Worm (Caenorhabditis elegans): ENCODE data around the gene ZC518.8.

The ZC518.8 gene

ce11 chrIV:12334142-12334541 lies 27.6 kb downstream of the ZC518.8 start:
- TF ChIP-seq nhr-102 (tag; optimal IDR thresholded peaks at IDR 0.05) (no peak), dve-1 (tag; optimal IDR thresholded peaks at IDR 0.05; ENCODE audit: insufficient read depth) (peak; percentile 17), nhr-76 (tag; optimal IDR thresholded peaks at IDR 0.05) (no peak), dmd-6 (GFP tag; IDR thresholded peaks at IDR 0.05) (peak; percentile 42; the same call in 1 of the 2 replicates), spr-3 (GFP tag; optimal IDR thresholded peaks at IDR 0.05) (no peak), ceh-62 (tag; optimal IDR thresholded peaks at IDR 0.05) (no peak), skn-1 (tag; optimal IDR thresholded peaks at IDR 0.05) (no peak), hlh-30 (tag; optimal IDR thresholded peaks at IDR 0.05; ENCODE audit: insufficient read depth) (no peak), R02D3.7 (tag; optimal IDR thresholded peaks at IDR 0.05) (no peak), T20F7.1 (GFP tag; optimal IDR thresholded peaks at IDR 0.05) (no peak), madf-5 (GFP tag; IDR thresholded peaks at IDR 0.05) (peak in 1 of 2 experiments; percentile 61; a peak in 1 of 4 replicates), zfp-2 (tag; optimal IDR thresholded peaks at IDR 0.05) (no peak), nhr-111 (GFP tag; optimal IDR thresholded peaks at IDR 0.05) (no peak), mep-1 (tag; optimal IDR thresholded peaks at IDR 0.05) (no peak), F10B5.3 (tag; optimal IDR thresholded peaks at IDR 0.05) (no peak), lin-39 (tag; optimal IDR thresholded peaks at IDR 0.05) (no peak), fkh-10 (GFP tag; optimal IDR thresholded peaks at IDR 0.05) (no peak), mdl-1 (tag; optimal IDR thresholded peaks at IDR 0.05) (no peak), nhr-28 (tag; optimal IDR thresholded peaks at IDR 0.05) (peak; percentile 18), ceh-44 (GFP tag; IDR thresholded peaks at IDR 0.05) (no peak), unc-39 (tag; optimal IDR thresholded peaks at IDR 0.05) (no peak), Y105C5A.15 (GFP tag; IDR thresholded peaks at IDR 0.05) (no peak), Y48G9A.11 (GFP tag; IDR thresholded peaks at IDR 0.05) (no peak), nhr-48 (tag; optimal IDR thresholded peaks at IDR 0.05) (no peak), pha-4 (GFP tag; IDR thresholded peaks at IDR 0.05) (no peak), pha-4 (tag; optimal IDR thresholded peaks at IDR 0.05) (no peak), zfp-3 (GFP tag; conservative IDR thresholded peaks at IDR 0.05) (no peak), aly-2 (tag; optimal IDR thresholded peaks at IDR 0.05) (no peak), daf-12 (tag; optimal IDR thresholded peaks at IDR 0.05) (no peak), ztf-7 (tag; optimal IDR thresholded peaks at IDR 0.05) (no peak), D1046.2 (GFP tag; IDR thresholded peaks at IDR 0.05) (no peak)

- peak; percentile 37 for TF ChIP-seq mes-2 (tag; optimal IDR thresholded peaks at IDR 0.05; ENCODE audit: poor library complexity, severe bottlenecking)
- no peak for TF ChIP-seq F44E2.7 (GFP tag; IDR thresholded peaks at IDR 0.05)
- no peak for TF ChIP-seq nhr-10 (tag; optimal IDR thresholded peaks at IDR 0.05)
- no peak for TF ChIP-seq dmd-6 (GFP tag; IDR thresholded peaks at IDR 0.05)
- peak; percentile 42 for TF ChIP-seq lin-38 (GFP tag; IDR thresholded peaks at IDR 0.05)
- peak; percentile 29 for TF ChIP-seq ama-1 (optimal IDR thresholded peaks at IDR 0.05)
- TF ChIP-seq lin-15B (tag; optimal IDR thresholded peaks at IDR 0.05), result no peak
- no peak for TF ChIP-seq daf-12 (tag; optimal IDR thresholded peaks at IDR 0.05)
- TF ChIP-seq hlh-11 (tag; optimal IDR thresholded peaks at IDR 0.05), result no peak
- no peak for TF ChIP-seq aly-2 (tag; optimal IDR thresholded peaks at IDR 0.05)
- no peak for TF ChIP-seq tra-1 (GFP tag; IDR thresholded peaks at IDR 0.05)
- no peak for TF ChIP-seq lin-29 (GFP tag; IDR thresholded peaks at IDR 0.05)
- no peak for TF ChIP-seq vab-7 (GFP tag; IDR thresholded peaks at IDR 0.05)
- TF ChIP-seq Y75B8A.6 (GFP tag; IDR thresholded peaks at IDR 0.05), result no peak
- TF ChIP-seq rbr-2 (tag; optimal IDR thresholded peaks at IDR 0.05), result no peak
- TF ChIP-seq ztf-11 (tag; optimal IDR thresholded peaks at IDR 0.05), result no peak
- TF ChIP-seq ZK546.5 (tag; optimal IDR thresholded peaks at IDR 0.05), result no peak
- TF ChIP-seq T20F7.1 (GFP tag; optimal IDR thresholded peaks at IDR 0.05), result no peak
- no peak for TF ChIP-seq jun-1 (tag; optimal IDR thresholded peaks at IDR 0.05)
- peak; percentile 58 for TF ChIP-seq nhr-28 (tag; optimal IDR thresholded peaks at IDR 0.05)
- TF ChIP-seq snpc-1.2 (GFP tag; IDR thresholded peaks at IDR 0.05), result no peak
- TF ChIP-seq Y48G9A.11 (GFP tag; IDR thresholded peaks at IDR 0.05), result no peak
- TF ChIP-seq unc-39 (tag; optimal IDR thresholded peaks at IDR 0.05), result no peak
- no peak for TF ChIP-seq snpc-4 (tag; optimal IDR thresholded peaks at IDR 0.05)
- TF ChIP-seq daf-19 (GFP tag; conservative IDR thresholded peaks at IDR 0.05), result no peak
- TF ChIP-seq nhr-102 (tag; optimal IDR thresholded peaks at IDR 0.05), result no peak
- no peak for TF ChIP-seq sdz-12 (GFP tag; optimal IDR thresholded peaks at IDR 0.05)
- TF ChIP-seq dpl-1 (GFP tag; optimal IDR thresholded peaks at IDR 0.05), result peak; percentile 13
- peak; percentile 51 for TF ChIP-seq mep-1 (tag; optimal IDR thresholded peaks at IDR 0.05)
- TF ChIP-seq zfp-2 (tag; optimal IDR thresholded peaks at IDR 0.05), result no peak
Measured at ce11 chrIV:12330840-12331359, 30.8 kb downstream of the ZC518.8 start, which contains the start of gene ufd-1. Gene ufd-1 (minus strand): TSS chrIV:12330890.
